Fruit fly (Drosophila melanogaster) whole organism, adult: ENCODE data around the gene CG9300.

Source experiments
- CG14711 ChIP-seq: fragments of 200-800 bp; sonication (Bioruptor generic); optimal IDR thresholded peaks from 2 replicates; lab custom pipeline; 2018; ENCODE audit warnings: missing biosample characterization, mild to moderate bottlenecking, missing genetic modification characterization, moderate library complexity
- CG1620 ChIP-seq: fragments of 200-800 bp; sonication (Bioruptor generic); optimal IDR thresholded peaks from 2 replicates; lab custom pipeline; 2016; ENCODE audit warnings: missing biosample characterization, missing genetic modification characterization
- Hr96 ChIP-seq: fragments of 200-800 bp; sonication (Bioruptor generic); optimal IDR thresholded peaks from 2 replicates; lab custom pipeline; 2016; ENCODE audit warnings: missing biosample characterization, missing genetic modification characterization
- cnc ChIP-seq, 2 experiments: fragments of >200 bp; optimal IDR thresholded peaks; 2 replicates each; lab custom pipeline; 2017
- ovo ChIP-seq: fragments of 200-800 bp; sonication (Bioruptor generic); optimal IDR thresholded peaks from 2 replicates; lab custom pipeline; 2016; ENCODE audit warnings: missing biosample characterization, missing genetic modification characterization
- toe ChIP-seq: fragments of 200-800 bp; sonication (Bioruptor generic); optimal IDR thresholded peaks from 2 replicates; lab custom pipeline; 2016; ENCODE audit warnings: missing biosample characterization, missing genetic modification characterization

dm6 chr3L:19556738-19557137 lies 4.5 kb downstream of the CG9300 start:
- TF ChIP-seq Hr96 (GFP tag; lab: Kevin White, UChicago) = no peak
- TF ChIP-seq toe (GFP tag; lab: Kevin White, UChicago) = no peak
- TF ChIP-seq ovo (GFP tag; lab: Kevin White, UChicago) = no peak
- no peak for TF ChIP-seq cnc (optimal IDR thresholded peaks at IDR 0.05; lab: Kevin White, UChicago)
- TF ChIP-seq CG14711 = no peak
- TF ChIP-seq CG1620 = no peak
